Fruit fly (Drosophila melanogaster) whole organism, adult: ENCODE results near the gene Rbp1-like.
A peak's percentile ranks its signal among the peaks of the same experiment; 100 is the strongest.

Experiments
- CG11617 ChIP-seq: fragments of 200-800 bp; sonication (Bioruptor generic); optimal IDR thresholded peaks from 2 replicates; lab custom pipeline; 2017; ENCODE audit warnings: mild to moderate bottlenecking, missing biosample characterization, missing genetic modification reagents, missing genetic modification characterization
- CG14711 ChIP-seq: fragments of 200-800 bp; sonication (Bioruptor generic); optimal IDR thresholded peaks from 2 replicates; lab custom pipeline; 2018; ENCODE audit warnings: missing biosample characterization, mild to moderate bottlenecking, missing genetic modification characterization, moderate library complexity
- CG1620 ChIP-seq: fragments of 200-800 bp; sonication (Bioruptor generic); optimal IDR thresholded peaks from 2 replicates; lab custom pipeline; 2016; ENCODE audit warnings: missing biosample characterization, missing genetic modification characterization
- CG33017 ChIP-seq: fragments of 200-800 bp; sonication (Bioruptor generic); optimal IDR thresholded peaks from 2 replicates; lab custom pipeline; 2018; ENCODE audit warnings: missing biosample characterization, mild to moderate bottlenecking, missing genetic modification characterization, moderate library complexity
- CG7101 ChIP-seq: fragments of 200-800 bp; sonication (Bioruptor generic); optimal IDR thresholded peaks from 2 replicates; lab custom pipeline; 2018; ENCODE audit warnings: missing biosample characterization, mild to moderate bottlenecking, missing genetic modification characterization, moderate library complexity
- Clk ChIP-seq: fragments of 200-800 bp; sonication (Bioruptor generic); optimal IDR thresholded peaks from 2 replicates; lab custom pipeline; 2017; ENCODE audit warnings: missing biosample characterization, missing genetic modification characterization
- Crg-1 ChIP-seq: fragments of 200-800 bp; sonication (Bioruptor generic); optimal IDR thresholded peaks from 2 replicates; lab custom pipeline; 2016; ENCODE audit warnings: missing biosample characterization, missing genetic modification characterization
- Mnt ChIP-seq: fragments of 200-800 bp; sonication (Bioruptor generic); optimal IDR thresholded peaks from 2 replicates; lab custom pipeline; 2016; ENCODE audit warnings: missing biosample characterization, mild to moderate bottlenecking, missing genetic modification characterization
- bab1 ChIP-seq: fragments of 200-800 bp; sonication (Bioruptor generic); optimal IDR thresholded peaks from 3 replicates; lab custom pipeline; 2019; ENCODE audit warnings: missing biosample characterization, mild to moderate bottlenecking, missing genetic modification characterization, moderate library complexity
- cic ChIP-seq: fragments of 200-800 bp; sonication (Bioruptor generic); optimal IDR thresholded peaks from 2 replicates; lab custom pipeline; 2017; ENCODE audit warnings: missing biosample characterization, mild to moderate bottlenecking, missing genetic modification characterization, moderate library complexity
- kay ChIP-seq: fragments of 200-800 bp; sonication (Bioruptor generic); peaks from one replicate; lab custom pipeline; 2016; ENCODE audit warnings: missing biosample characterization, missing genetic modification characterization, borderline replicate concordance
- ovo ChIP-seq: fragments of 200-800 bp; sonication (Bioruptor generic); optimal IDR thresholded peaks from 2 replicates; lab custom pipeline; 2016; ENCODE audit warnings: missing biosample characterization, missing genetic modification characterization
- toe ChIP-seq: fragments of 200-800 bp; sonication (Bioruptor generic); optimal IDR thresholded peaks from 2 replicates; lab custom pipeline; 2016; ENCODE audit warnings: missing biosample characterization, missing genetic modification characterization

DNA sequence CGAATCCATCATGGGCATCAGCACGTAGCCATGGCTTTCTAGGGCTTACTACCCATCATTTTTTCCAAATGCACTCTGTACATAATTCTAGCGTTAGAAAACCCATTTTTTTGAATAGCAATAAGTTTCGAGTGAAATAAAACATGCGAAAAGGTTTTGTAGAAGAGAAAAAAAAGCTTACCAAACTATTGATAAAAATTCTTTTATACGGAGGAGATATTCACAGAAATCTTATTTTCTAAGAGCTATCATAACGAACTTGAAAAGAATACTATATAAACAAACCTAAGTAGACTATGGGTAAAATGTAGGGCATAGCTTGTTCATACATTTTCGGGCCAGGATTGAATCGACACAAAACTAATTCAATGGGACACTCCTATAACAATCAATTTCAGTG lies 14.4 kb downstream of the Rbp1-like start, which contains the start of gene CG1640:
- TF ChIP-seq Crg-1 (GFP tag; lab: Kevin White, UChicago) (no peak), CG33017 (tag; lab: Kevin White, UChicago) (no peak), CG14711 (no peak), CG11617 (GFP tag; lab: Kevin White, UChicago) (no peak), cic (GFP tag; lab: Kevin White, UChicago) (no peak), kay (peak; percentile 19), CG7101 (no peak), toe (no peak), Mnt (GFP tag; lab: Kevin White, UChicago) (no peak), CG1620 (GFP tag; lab: Kevin White, UChicago) (no peak), Clk (GFP tag; lab: Kevin White, UChicago) (no peak), bab1 (no peak), ovo (GFP tag; lab: Kevin White, UChicago) (no peak)
